Worm (Caenorhabditis elegans): ENCODE measurements around the gene ugt-38.

DNA sequence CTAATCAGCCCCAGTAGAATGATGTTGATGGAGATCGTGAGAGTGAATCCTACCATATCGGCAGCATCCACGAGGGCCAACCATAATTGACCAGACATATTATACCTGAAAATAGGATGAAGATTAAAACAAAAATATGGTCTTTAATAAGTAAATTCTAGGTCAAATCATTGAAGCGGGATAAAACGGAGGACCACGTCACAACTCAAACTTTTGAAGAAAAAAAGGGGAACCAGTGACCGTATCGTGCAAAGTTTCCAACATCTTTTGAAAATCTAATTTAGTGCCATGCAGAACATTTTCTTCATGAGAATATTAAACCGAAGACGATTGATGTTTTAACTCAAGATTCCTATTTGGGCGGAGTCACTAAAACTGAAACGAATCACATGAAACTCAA lies 8.9 kb downstream of the ugt-38 start, which contains the start of gene str-112:
- no peak for TF ChIP-seq M03D4.4 (tag; optimal IDR thresholded peaks at IDR 0.05)
- no peak for TF ChIP-seq nhr-12 (tag; optimal IDR thresholded peaks at IDR 0.05)
- no peak for TF ChIP-seq nhr-237 (tag; optimal IDR thresholded peaks at IDR 0.05)
- TF ChIP-seq tbx-8 (GFP tag; optimal IDR thresholded peaks at IDR 0.05), result no peak
- no peak for TF ChIP-seq lin-32 (GFP tag; optimal IDR thresholded peaks at IDR 0.05)
- no peak for TF ChIP-seq unc-62 (GFP tag; optimal IDR thresholded peaks at IDR 0.05)

Measured in whole organism, mixed stage, embryonic.